Fruit fly (Drosophila melanogaster) whole organism, prepupa: ENCODE measurements around the gene CG31635.

ENCODE experiments used
- Blimp-1 ChIP-seq: fragments of 200-800 bp; sonication (Bioruptor generic); optimal IDR thresholded peaks from 3 replicates; lab custom pipeline; 2017; ENCODE audit warnings: missing biosample characterization, missing genetic modification characterization, mild to moderate bottlenecking, moderate library complexity, missing genetic modification reagents
- CG10631 ChIP-seq: fragments of 200-800 bp; sonication (Bioruptor generic); optimal IDR thresholded peaks from 2 replicates; lab custom pipeline; 2016; ENCODE audit warnings: missing biosample characterization, missing genetic modification characterization
- CG10669 ChIP-seq: fragments of 200-800 bp; sonication (Bioruptor generic); optimal IDR thresholded peaks from 3 replicates; lab custom pipeline; 2018; ENCODE audit warnings: missing biosample characterization, mild to moderate bottlenecking, missing genetic modification characterization, moderate library complexity
- CG11294 ChIP-seq: fragments of 200-800 bp; sonication (Bioruptor generic); IDR thresholded peaks from 2 replicates; pipeline ENCODE4 v1.3.6; 2022; ENCODE audit warnings: missing biosample characterization, missing genetic modification characterization
- CG11762 ChIP-seq: fragments of 200-800 bp; sonication (Bioruptor generic); optimal IDR thresholded peaks from 3 replicates; lab custom pipeline; 2016; ENCODE audit warnings: missing biosample characterization, missing genetic modification characterization; ENCODE audit not compliant: insufficient read depth
- CG11902 ChIP-seq: fragments of 200-800 bp; sonication (Bioruptor generic); optimal IDR thresholded peaks from 3 replicates; lab custom pipeline; 2016; ENCODE audit warnings: missing biosample characterization, missing genetic modification characterization
- CG15336 ChIP-seq: fragments of 200-800 bp; sonication (Bioruptor generic); IDR thresholded peaks from 2 replicates; pipeline ENCODE4 v1.3.6; 2022; ENCODE audit warnings: missing biosample characterization, missing genetic modification characterization
- CG1621 ChIP-seq: fragments of 200-800 bp; sonication (Bioruptor generic); optimal IDR thresholded peaks from 3 replicates; lab custom pipeline; 2018; ENCODE audit warnings: missing biosample characterization, mild to moderate bottlenecking, missing genetic modification characterization
- CG16779 ChIP-seq: fragments of 200-800 bp; sonication (Bioruptor generic); optimal IDR thresholded peaks from 3 replicates; lab custom pipeline; 2017; ENCODE audit warnings: missing biosample characterization, mild to moderate bottlenecking, missing genetic modification characterization
- CG31627 ChIP-seq: fragments of 200-800 bp; sonication (Bioruptor generic); optimal IDR thresholded peaks from 3 replicates; lab custom pipeline; 2016; ENCODE audit warnings: missing biosample characterization, missing genetic modification characterization
- CG32006 ChIP-seq: fragments of 200-800 bp; sonication (Bioruptor generic); optimal IDR thresholded peaks from 3 replicates; lab custom pipeline; 2017; ENCODE audit warnings: missing biosample characterization, mild to moderate bottlenecking, missing genetic modification characterization
- CG34406 ChIP-seq: fragments of 200-800 bp; sonication (Bioruptor generic); optimal IDR thresholded peaks from 3 replicates; lab custom pipeline; 2016; ENCODE audit warnings: missing biosample characterization, missing genetic modification characterization
- CG4318 ChIP-seq: fragments of 200-800 bp; sonication (Bioruptor generic); optimal IDR thresholded peaks from 3 replicates; lab custom pipeline; 2017; ENCODE audit warnings: missing biosample characterization, mild to moderate bottlenecking, missing genetic modification characterization
- CG6276 ChIP-seq: fragments of 200-800 bp; sonication (Bioruptor generic); optimal IDR thresholded peaks from 2 replicates; lab custom pipeline; 2017; ENCODE audit warnings: missing biosample characterization, mild to moderate bottlenecking, missing genetic modification characterization
- CG6792 ChIP-seq: fragments of 200-800 bp; sonication (Bioruptor generic); optimal IDR thresholded peaks from 3 replicates; lab custom pipeline; 2016; ENCODE audit warnings: missing biosample characterization, missing genetic modification characterization
- CG6808 ChIP-seq: fragments of 200-800 bp; sonication (Bioruptor generic); optimal IDR thresholded peaks from 3 replicates; lab custom pipeline; 2017; ENCODE audit warnings: missing biosample characterization, missing genetic modification characterization, mild to moderate bottlenecking, moderate library complexity, missing genetic modification reagents
- CG7368 ChIP-seq: fragments of 200-800 bp; sonication (Bioruptor generic); optimal IDR thresholded peaks from 3 replicates; lab custom pipeline; 2016; ENCODE audit warnings: missing biosample characterization, missing genetic modification characterization
- CG8119 ChIP-seq: fragments of 200-800 bp; sonication (Bioruptor generic); IDR thresholded peaks from 3 replicates; pipeline ENCODE4 v1.3.6; 2022; ENCODE audit warnings: missing biosample characterization, missing genetic modification characterization
- CG8319 ChIP-seq: fragments of 200-800 bp; sonication (Bioruptor generic); optimal IDR thresholded peaks from 3 replicates; lab custom pipeline; 2016; ENCODE audit warnings: missing biosample characterization, missing genetic modification characterization
- CG8632 ChIP-seq: fragments of 200-800 bp; sonication (Bioruptor generic); optimal IDR thresholded peaks from 3 replicates; lab custom pipeline; 2016; ENCODE audit warnings: missing biosample characterization, missing genetic modification characterization
- Eip75B ChIP-seq: fragments of 200-800 bp; sonication (Bioruptor generic); optimal IDR thresholded peaks from 3 replicates; lab custom pipeline; 2016; ENCODE audit warnings: missing biosample characterization, missing genetic modification characterization
- Eip78C ChIP-seq: fragments of 200-800 bp; sonication (Bioruptor generic); peaks from one replicate; lab custom pipeline; 2016; ENCODE audit warnings: missing biosample characterization, missing genetic modification characterization
- Eip93F ChIP-seq: fragments of 200-800 bp; sonication (Bioruptor generic); optimal IDR thresholded peaks from 2 replicates; lab custom pipeline; 2016; ENCODE audit warnings: missing biosample characterization, mild to moderate bottlenecking, missing genetic modification characterization
- Ets21C ChIP-seq: fragments of 200-800 bp; sonication (Bioruptor generic); optimal IDR thresholded peaks from 3 replicates; lab custom pipeline; 2016; ENCODE audit warnings: missing biosample characterization, missing genetic modification characterization
- Ets96B ChIP-seq: fragments of 200-800 bp; optimal IDR thresholded peaks from 2 replicates; lab custom pipeline; 2019; ENCODE audit warnings: missing biosample characterization, mild to moderate bottlenecking, missing genetic modification characterization, moderate library complexity
- Gug ChIP-seq: fragments of 200-800 bp; sonication (Bioruptor generic); IDR thresholded peaks from 2 replicates; pipeline ENCODE4 v1.3.6; 2022; ENCODE audit warnings: missing biosample characterization, missing genetic modification characterization
- Hr38 ChIP-seq: sonication (Bioruptor generic); optimal IDR thresholded peaks from 2 replicates; lab custom pipeline; 2016; ENCODE audit warnings: missing biosample characterization, missing genetic modification characterization
- Hr39 ChIP-seq: fragments of 200-800 bp; sonication (Bioruptor generic); optimal IDR thresholded peaks from 2 replicates; lab custom pipeline; 2016; ENCODE audit warnings: missing biosample characterization, missing genetic modification characterization
- Hr4 ChIP-seq: fragments of 200-800 bp; sonication (Bioruptor generic); optimal IDR thresholded peaks from 3 replicates; lab custom pipeline; 2016; ENCODE audit warnings: missing biosample characterization, missing genetic modification characterization
- Lpt ChIP-seq: fragments of 200-800 bp; sonication (Bioruptor generic); optimal IDR thresholded peaks from 3 replicates; lab custom pipeline; 2016; ENCODE audit warnings: missing biosample characterization, missing genetic modification characterization
- Met ChIP-seq: fragments of 200-800 bp; sonication (Bioruptor generic); optimal IDR thresholded peaks from 3 replicates; lab custom pipeline; 2016; ENCODE audit warnings: missing biosample characterization, missing genetic modification characterization
- OdsH ChIP-seq: fragments of 200-800 bp; sonication (Bioruptor generic); optimal IDR thresholded peaks from 3 replicates; lab custom pipeline; 2016; ENCODE audit warnings: missing biosample characterization, missing genetic modification characterization
- Smox ChIP-seq: fragments of 200-800 bp; sonication (Bioruptor generic); optimal IDR thresholded peaks from 3 replicates; lab custom pipeline; 2016; ENCODE audit warnings: missing biosample characterization, missing genetic modification characterization
- Sox102F ChIP-seq: fragments of 200-800 bp; sonication (Bioruptor generic); optimal IDR thresholded peaks from 2 replicates; lab custom pipeline; 2016; ENCODE audit warnings: missing biosample characterization, mild to moderate bottlenecking, missing genetic modification characterization
- Sox14 ChIP-seq: fragments of 200-800 bp; sonication (Bioruptor generic); optimal IDR thresholded peaks from 3 replicates; lab custom pipeline; 2016; ENCODE audit warnings: missing biosample characterization, missing genetic modification characterization
- Sox15 ChIP-seq: fragments of 200-800 bp; sonication (Bioruptor generic); optimal IDR thresholded peaks from 3 replicates; lab custom pipeline; 2016; ENCODE audit warnings: missing biosample characterization, missing genetic modification characterization
- acj6 ChIP-seq: fragments of 200-800 bp; sonication (Bioruptor generic); optimal IDR thresholded peaks from 3 replicates; lab custom pipeline; 2016; ENCODE audit warnings: missing biosample characterization, missing genetic modification characterization
- cyc ChIP-seq: fragments of 200-800 bp; sonication (Bioruptor generic); optimal IDR thresholded peaks from 3 replicates; lab custom pipeline; 2016; ENCODE audit warnings: missing biosample characterization, missing genetic modification characterization
- dac ChIP-seq: fragments of 200-800 bp; sonication (Bioruptor generic); optimal IDR thresholded peaks from 2 replicates; lab custom pipeline; 2017; ENCODE audit warnings: missing biosample characterization, mild to moderate bottlenecking, missing genetic modification characterization
- dsx ChIP-seq: fragments of 200-800 bp; optimal IDR thresholded peaks from 3 replicates; lab custom pipeline; 2019; ENCODE audit warnings: missing biosample characterization, mild to moderate bottlenecking, missing genetic modification characterization, moderate library complexity; ENCODE audit not compliant: poor library complexity, severe bottlenecking
- eg ChIP-seq: fragments of 200-800 bp; sonication (Bioruptor generic); IDR thresholded peaks from 3 replicates; pipeline ENCODE4 v1.3.6; 2022; ENCODE audit warnings: missing biosample characterization, missing genetic modification characterization
- esn ChIP-seq: fragments of 200-800 bp; sonication (Bioruptor generic); optimal IDR thresholded peaks from 2 replicates; lab custom pipeline; 2016; ENCODE audit warnings: missing biosample characterization, mild to moderate bottlenecking, missing genetic modification characterization, moderate library complexity
- fd85E ChIP-seq: fragments of 200-800 bp; sonication (Bioruptor generic); optimal IDR thresholded peaks from 3 replicates; lab custom pipeline; 2016; ENCODE audit warnings: missing biosample characterization, missing genetic modification characterization
- fkh ChIP-seq: fragments of 200-800 bp; sonication (Bioruptor generic); optimal IDR thresholded peaks from 3 replicates; lab custom pipeline; 2017; ENCODE audit warnings: missing biosample characterization, mild to moderate bottlenecking, missing genetic modification characterization, moderate library complexity
- lz ChIP-seq: fragments of 200-800 bp; sonication (Bioruptor generic); optimal IDR thresholded peaks from 3 replicates; lab custom pipeline; 2016; ENCODE audit warnings: missing biosample characterization, missing genetic modification characterization
- net ChIP-seq: fragments of 200-800 bp; sonication (Bioruptor generic); optimal IDR thresholded peaks from 3 replicates; lab custom pipeline; 2016; ENCODE audit warnings: missing biosample characterization, missing genetic modification characterization
- pdm3 ChIP-seq: fragments of 200-800 bp; sonication (Bioruptor generic); optimal IDR thresholded peaks from 3 replicates; lab custom pipeline; 2016; ENCODE audit warnings: missing biosample characterization, missing genetic modification characterization
- spab ChIP-seq: fragments of 200-800 bp; sonication (Bioruptor generic); optimal IDR thresholded peaks from 2 replicates; lab custom pipeline; 2017; ENCODE audit warnings: missing biosample characterization, mild to moderate bottlenecking, missing genetic modification characterization, missing genetic modification reagents
- svp ChIP-seq: fragments of 200-800 bp; sonication (Bioruptor generic); peaks from one replicate; lab custom pipeline; 2016; ENCODE audit warnings: missing biosample characterization, missing genetic modification characterization
- topi ChIP-seq: fragments of 200-800 bp; sonication (Bioruptor generic); optimal IDR thresholded peaks from 3 replicates; lab custom pipeline; 2016; ENCODE audit warnings: missing biosample characterization, missing genetic modification characterization
- vri ChIP-seq: fragments of 200-800 bp; sonication (Bioruptor generic); optimal IDR thresholded peaks from 3 replicates; lab custom pipeline; 2016; ENCODE audit warnings: missing biosample characterization, mild to moderate bottlenecking, missing genetic modification characterization

The CG31635 gene

dm6 chr2L:6610683-6611373 lies 38.1 kb downstream of the CG31635 start, which contains the start of gene CG11050:
Gene CG11050 (plus strand): TSS chr2L:6611011.
- TF ChIP-seq CG4318 (GFP tag; lab: Kevin White, UChicago), result peak; percentile 16
- peak; percentile 74 for TF ChIP-seq Sox14
- TF ChIP-seq Met (GFP tag; lab: Kevin White, UChicago), result peak; percentile 71
- TF ChIP-seq CG1621, result peak; percentile 63
- TF ChIP-seq CG31627 (GFP tag; lab: Kevin White, UChicago), result peak; percentile 76
- TF ChIP-seq CG11294 (GFP tag; lab: Robert Waterston, UW), result peak; percentile 37; the same call in 1 of the 2 replicates
- TF ChIP-seq Sox15 (GFP tag; lab: Kevin White, UChicago), result peak; percentile 41
- peak; percentile 70 for TF ChIP-seq cyc (GFP tag; lab: Kevin White, UChicago)
- TF ChIP-seq Ets21C, result peak; percentile 59
- TF ChIP-seq dsx (GFP tag; lab: Kevin White, UChicago), result peak; percentile 43
- peak; percentile 32 for TF ChIP-seq CG11902
- peak; percentile 64 for TF ChIP-seq lz (GFP tag; lab: Kevin White, UChicago)
- TF ChIP-seq CG16779 (tag; lab: Kevin White, UChicago), result peak; percentile 17
- peak; percentile 81 for TF ChIP-seq svp
- TF ChIP-seq fd85E (GFP tag; lab: Kevin White, UChicago), result no peak
- TF ChIP-seq OdsH (GFP tag; lab: Kevin White, UChicago), result peak; percentile 72
- peak; percentile 42 for TF ChIP-seq CG8632 (GFP tag; lab: Kevin White, UChicago)
- peak; percentile 68 for TF ChIP-seq Lpt (GFP tag; lab: Kevin White, UChicago)
- TF ChIP-seq Hr39 (GFP tag; lab: Kevin White, UChicago), result peak; percentile 75
- peak; percentile 51 for TF ChIP-seq CG11762 (GFP tag; lab: Kevin White, UChicago)
- TF ChIP-seq CG8319, result peak; percentile 27
- no peak for TF ChIP-seq spab (GFP tag; lab: Kevin White, UChicago)
- peak; percentile 70 for TF ChIP-seq Hr4 (GFP tag; lab: Kevin White, UChicago)
- peak; percentile 78 for TF ChIP-seq eg (GFP tag; lab: Robert Waterston, UW)
- TF ChIP-seq Gug (GFP tag; lab: Robert Waterston, UW), result peak; percentile 48
- peak; percentile 52 for TF ChIP-seq vri
- peak; percentile 73 for TF ChIP-seq CG15336
- TF ChIP-seq Eip93F, result no peak
- peak; percentile 50 for TF ChIP-seq Sox102F (GFP tag; lab: Kevin White, UChicago)
- peak; percentile 40 for TF ChIP-seq CG7368 (GFP tag; lab: Kevin White, UChicago)
- peak; percentile 48 for TF ChIP-seq Ets96B
- TF ChIP-seq CG10631, result peak; percentile 29
- TF ChIP-seq Hr38, result no peak
- peak; percentile 35 for TF ChIP-seq CG34406 (GFP tag; lab: Kevin White, UChicago)
- peak; percentile 84 for TF ChIP-seq Eip78C (GFP tag; lab: Kevin White, UChicago)
- peak; percentile 80 for TF ChIP-seq net (GFP tag; lab: Kevin White, UChicago)
- TF ChIP-seq topi (GFP tag; lab: Kevin White, UChicago), result peak; percentile 62
- peak; percentile 69 for TF ChIP-seq esn (GFP tag; lab: Kevin White, UChicago)
- peak; percentile 65 for TF ChIP-seq acj6
- TF ChIP-seq dac (GFP tag; lab: Kevin White, UChicago), result peak; percentile 43
- TF ChIP-seq CG6808, result no peak
- TF ChIP-seq Smox, result peak; percentile 69
- peak; percentile 40 for TF ChIP-seq CG6792 (GFP tag; lab: Kevin White, UChicago)
- peak; percentile 61 for TF ChIP-seq CG10669 (GFP tag; lab: Kevin White, UChicago)
- TF ChIP-seq Eip75B (GFP tag; lab: Kevin White, UChicago), result peak; percentile 30
- no peak for TF ChIP-seq Blimp-1 (GFP tag; lab: Kevin White, UChicago)
- peak; percentile 25 for TF ChIP-seq CG6276
- TF ChIP-seq fkh (GFP tag; lab: Kevin White, UChicago), result no peak
- peak; percentile 70 for TF ChIP-seq CG32006 (GFP tag; lab: Kevin White, UChicago)
- peak; percentile 71 for TF ChIP-seq pdm3 (GFP tag; lab: Kevin White, UChicago)
- TF ChIP-seq CG8119 (GFP tag; lab: Robert Waterston, UW), result peak; percentile 68; the same call in 2 of the 3 replicates
